Worm (Caenorhabditis elegans) whole organism, L4 larva: Measurements from ENCODE around the gene C43H6.4.

Source experiments
- hlh-30 ChIP-seq: sonication (generic microtip); optimal IDR thresholded peaks from 2 replicates; lab custom pipeline; 2017; ENCODE audit warnings: antibody characterized with exemption, mild to moderate bottlenecking, missing genetic modification characterization, missing compliant biosample characterization; ENCODE audit not compliant: insufficient read depth
- lin-39 ChIP-seq: fragments of 150-350 bp; optimal IDR thresholded peaks from 2 replicates; lab custom pipeline; 2014; ENCODE audit warnings: missing biosample characterization, missing genetic modification reagents, missing genetic modification characterization
- mdl-1 ChIP-seq, 2 experiments: fragments of 150-350 bp in 1 of 2; sonication (generic microtip) in 1 of 2; optimal IDR thresholded peaks; 2 replicates each; lab custom pipeline; 2014 to 2017; ENCODE audit warnings: missing biosample characterization in 2 of 2, missing genetic modification characterization in 2 of 2
- nhr-237 ChIP-seq: sonication (generic microtip); optimal IDR thresholded peaks from 2 replicates; lab custom pipeline; 2017; ENCODE audit warnings: missing biosample characterization, missing genetic modification characterization
- unc-130 ChIP-seq: sonication (generic microtip); optimal IDR thresholded peaks from 2 replicates; lab custom pipeline; 2016; ENCODE audit warnings: missing genetic modification reagents, missing genetic modification characterization, missing compliant biosample characterization
- zag-1 ChIP-seq: fragments of 150-350 bp; optimal IDR thresholded peaks from 2 replicates; lab custom pipeline; 2014; ENCODE audit warnings: missing biosample characterization, missing genetic modification characterization

ce11 chrX:2365890-2366289 lies 37.9 kb upstream of the C43H6.4 start, which contains the start of gene T24D8.6:
- TF ChIP-seq nhr-237 (tag; lab: Kevin White, UChicago) (no peak), unc-130 (GFP tag; lab: Kevin White, UChicago) (no peak), lin-39 (tag; lab: Kevin White, UChicago) (no peak), mdl-1 (tag; optimal IDR thresholded peaks at IDR 0.05; lab: Kevin White, UChicago) (no peak), zag-1 (tag; lab: Kevin White, UChicago) (no peak), hlh-30 (no peak)
